Fruit fly (Drosophila melanogaster): Measurements from ENCODE around the gene CG4558.

Gene CG4558

DNA sequence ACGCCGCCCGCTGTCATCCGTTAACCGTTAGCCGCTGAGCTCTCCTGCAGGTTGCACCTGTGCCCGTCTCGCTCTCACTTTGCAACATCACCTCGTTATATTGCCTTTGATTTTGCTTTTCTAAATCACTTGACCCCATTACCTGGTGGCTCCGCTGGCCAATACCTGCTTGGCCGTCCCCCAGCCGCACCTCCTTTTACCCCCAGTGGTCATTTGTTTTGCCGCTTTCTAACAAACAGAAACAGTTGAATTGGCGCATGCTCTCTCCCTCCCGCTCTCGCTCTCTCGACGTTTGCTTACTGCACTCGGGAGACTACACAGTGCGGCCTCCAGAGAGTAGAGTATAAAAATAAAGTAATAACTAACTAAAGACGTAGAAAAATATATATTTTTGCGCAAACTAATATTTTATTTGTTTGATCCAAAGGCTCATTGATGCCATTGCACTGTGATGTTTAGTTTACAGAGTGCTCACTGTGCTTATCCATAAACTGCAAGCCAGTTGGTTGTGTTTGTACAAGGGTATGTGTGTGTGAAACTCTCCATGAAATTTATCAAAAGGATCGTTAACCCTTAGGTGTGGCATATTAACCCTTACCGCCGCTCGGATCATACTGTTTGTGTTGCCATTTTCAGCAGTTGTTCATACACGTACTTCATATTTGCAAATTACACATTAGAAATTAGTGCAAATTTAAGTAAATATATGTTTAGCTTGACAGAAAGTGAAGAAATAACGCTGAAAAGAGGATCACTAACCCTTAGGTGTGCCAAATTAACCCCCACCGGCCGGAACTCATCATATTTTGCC lies 44.9 kb upstream of the CG4558 start (continued):
- TF ChIP-seq CkIIα-i1 (GFP tag; IDR thresholded peaks at IDR 0.05) (no peak), zen (tag; optimal IDR thresholded peaks at IDR 0.05) (peak; percentile 58), tll (GFP tag; optimal IDR thresholded peaks at IDR 0.05) (no peak), NfI (GFP tag; optimal IDR thresholded peaks at IDR 0.05) (peak; percentile 76), Dip2 (GFP tag; IDR thresholded peaks at IDR 0.05) (no peak), ERR (GFP tag; optimal IDR thresholded peaks at IDR 0.05) (no peak), Oli (tag; optimal IDR thresholded peaks at IDR 0.05) (peak; percentile 79), CG14710 (tag; optimal IDR thresholded peaks at IDR 0.05) (peak; percentile 44), aop (GFP tag; IDR thresholded peaks at IDR 0.05) (peak; percentile 61; the same call in 1 of the 2 replicates), hb (GFP tag; IDR thresholded peaks at IDR 0.05; ENCODE audit: partially characterized antibody) (no peak), CG7928 (GFP tag; optimal IDR thresholded peaks at IDR 0.05) (peak; percentile 1), kni (GFP tag; optimal IDR thresholded peaks at IDR 0.05) (no peak), HLHmδ (GFP tag; optimal IDR thresholded peaks at IDR 0.05) (no peak), slbo (GFP tag; IDR thresholded peaks at IDR 0.05) (peak; percentile 88), CG16815 (GFP tag; optimal IDR thresholded peaks at IDR 0.05) (peak; percentile 76), Mrtf (GFP tag; IDR thresholded peaks at IDR 0.05) (peak; percentile 81), dysf (GFP tag; IDR thresholded peaks at IDR 0.05) (peak; percentile 87), cad (GFP tag; optimal IDR thresholded peaks at IDR 0.05) (no peak), cwo (GFP tag; optimal IDR thresholded peaks at IDR 0.05) (peak; percentile 69), Camta (GFP tag; optimal IDR thresholded peaks at IDR 0.05) (peak; percentile 39), CG32767 (GFP tag; IDR thresholded peaks at IDR 0.05) (peak; percentile 74), ewg (GFP tag; optimal IDR thresholded peaks at IDR 0.05) (peak; percentile 80), gt (GFP tag; IDR thresholded peaks at IDR 0.05) (no peak; the same call in 1 of the 2 replicates), CG4404 (GFP tag; IDR thresholded peaks at IDR 0.05) (peak; percentile 77), tin (GFP tag; optimal IDR thresholded peaks at IDR 0.05) (peak; percentile 64), CG7839 (tag; optimal IDR thresholded peaks at IDR 0.05) (no peak), cg (GFP tag; optimal IDR thresholded peaks at IDR 0.05) (peak; percentile 34), CG11723 (GFP tag; optimal IDR thresholded peaks at IDR 0.05) (no peak), CG18764 (GFP tag; optimal IDR thresholded peaks at IDR 0.05) (peak; percentile 32), Ssrp (tag; optimal IDR thresholded peaks at IDR 0.05) (peak; percentile 60), pnt (GFP tag; optimal IDR thresholded peaks at IDR 0.05) (peak; percentile 63), jigr1 (GFP tag; IDR thresholded peaks at IDR 0.05) (peak; percentile 74; the same call in 2 of the 3 replicates), gsb-n (tag; optimal IDR thresholded peaks at IDR 0.05) (no peak), croc (GFP tag; conservative IDR thresholded peaks at IDR 0.05) (peak; percentile 63; the same call in 2 of the 3 replicates), CG1792 (GFP tag; optimal IDR thresholded peaks at IDR 0.05) (peak; percentile 55), nau (GFP tag; optimal IDR thresholded peaks at IDR 0.05) (no peak), CG3726 (GFP tag; IDR thresholded peaks at IDR 0.05) (peak; percentile 86), Kr (GFP tag; optimal IDR thresholded peaks at IDR 0.05) (no peak), CG18476 (GFP tag; optimal IDR thresholded peaks at IDR 0.05) (peak; percentile 67), CG33213 (GFP tag; optimal IDR thresholded peaks at IDR 0.05) (peak; percentile 56), CG4424 (GFP tag; optimal IDR thresholded peaks at IDR 0.05) (peak; percentile 70), toy (GFP tag; IDR thresholded peaks at IDR 0.05) (peak; percentile 69; the same call in 1 of the 2 replicates), Fer2 (tag; optimal IDR thresholded peaks at IDR 0.05) (peak; percentile 46), Pdp1 (GFP tag; optimal IDR thresholded peaks at IDR 0.05) (peak in 1 of 2 experiments; percentile 62), CG6254 (GFP tag; optimal IDR thresholded peaks at IDR 0.05) (no peak), fd102C (GFP tag; optimal IDR thresholded peaks at IDR 0.05) (peak; percentile 51), Dref (GFP tag; IDR thresholded peaks at IDR 0.05) (0 out of 2 replicates have a peak, but pooled peaks have one; percentile 16), chif (GFP tag; optimal IDR thresholded peaks at IDR 0.05) (peak; percentile 57 to 81)

Data from whole organism, embryonic.